Fruit fly (Drosophila melanogaster) whole organism, embryonic: ENCODE measurements around the gene CG17321.
A peak's percentile ranks its signal among the peaks of the same experiment; 100 is the strongest.

ENCODE experiments used
- ATbp ChIP-seq: fragments of 200-800 bp; sonication (Bioruptor generic); optimal IDR thresholded peaks from 2 replicates; lab custom pipeline; 2017; ENCODE audit warnings: missing biosample characterization, mild to moderate bottlenecking, missing genetic modification characterization, missing genetic modification reagents
- CG10321 ChIP-seq: fragments of 200-800 bp; sonication (Bioruptor generic); IDR thresholded peaks from 2 replicates; pipeline ENCODE4 v1.3.6; 2022; ENCODE audit warnings: missing biosample characterization, missing genetic modification characterization
- CG10959 ChIP-seq: fragments of 200-800 bp; sonication (Bioruptor generic); IDR thresholded peaks from 2 replicates; pipeline ENCODE4 v1.3.6; 2022; ENCODE audit warnings: missing biosample characterization, missing genetic modification characterization
- CG1233 ChIP-seq: fragments of 200-800 bp; sonication (Bioruptor generic); optimal IDR thresholded peaks from 4 replicates; lab custom pipeline; 2018; ENCODE audit warnings: missing biosample characterization, mild to moderate bottlenecking, missing genetic modification characterization
- CG14014 ChIP-seq: fragments of 200-800 bp; sonication (Bioruptor generic); IDR thresholded peaks from 2 replicates; pipeline ENCODE4 v1.3.6; 2022; ENCODE audit warnings: missing biosample characterization, missing genetic modification characterization
- CG14050 ChIP-seq: fragments of 200-800 bp; sonication (Bioruptor generic); IDR thresholded peaks from 3 replicates; pipeline ENCODE4 v1.3.6; 2022; ENCODE audit warnings: missing biosample characterization, missing genetic modification characterization
- CG14710 ChIP-seq: fragments of 200-800 bp; sonication (Bioruptor generic); optimal IDR thresholded peaks from 3 replicates; lab custom pipeline; 2019; ENCODE audit warnings: missing biosample characterization, mild to moderate bottlenecking, missing genetic modification characterization, moderate library complexity
- CG17612 ChIP-seq: fragments of 200-800 bp; sonication (Bioruptor generic); IDR thresholded peaks from 2 replicates; pipeline ENCODE4 v1.3.6; 2022; ENCODE audit warnings: missing biosample characterization, missing genetic modification characterization
- CG18262 ChIP-seq: fragments of 200-800 bp; optimal IDR thresholded peaks from 3 replicates; lab custom pipeline; 2019; ENCODE audit warnings: missing biosample characterization, mild to moderate bottlenecking, missing genetic modification characterization, moderate library complexity
- CG18599 ChIP-seq: fragments of 200-800 bp; sonication (Bioruptor generic); optimal IDR thresholded peaks from 3 replicates; lab custom pipeline; 2017; ENCODE audit warnings: missing biosample characterization, missing genetic modification characterization, mild to moderate bottlenecking, moderate library complexity, missing genetic modification reagents
- CG18764 ChIP-seq: fragments of 200-800 bp; sonication (Bioruptor generic); optimal IDR thresholded peaks from 3 replicates; lab custom pipeline; 2016; ENCODE audit warnings: missing biosample characterization, missing genetic modification characterization
- CG30020 ChIP-seq: fragments of 200-800 bp; optimal IDR thresholded peaks from 2 replicates; lab custom pipeline; 2019; ENCODE audit warnings: missing biosample characterization, mild to moderate bottlenecking, missing genetic modification characterization, moderate library complexity
- CG31441 ChIP-seq: fragments of 200-800 bp; sonication (Bioruptor generic); IDR thresholded peaks from 2 replicates; pipeline ENCODE4 v1.3.6; 2022; ENCODE audit warnings: missing biosample characterization, missing genetic modification characterization
- CG3163 ChIP-seq: fragments of 200-800 bp; sonication (Bioruptor generic); optimal IDR thresholded peaks from 3 replicates; lab custom pipeline; 2016; ENCODE audit warnings: missing biosample characterization, missing genetic modification characterization
- CG34224 ChIP-seq: fragments of 200-800 bp; sonication (Bioruptor generic); IDR thresholded peaks from 3 replicates; pipeline ENCODE4 v1.3.6; 2022; ENCODE audit warnings: missing biosample characterization, missing genetic modification characterization; ENCODE audit not compliant: partially characterized antibody
- CG34376 ChIP-seq: fragments of 200-800 bp; sonication (Bioruptor generic); optimal IDR thresholded peaks from 2 replicates; lab custom pipeline; 2018; ENCODE audit warnings: missing biosample characterization, mild to moderate bottlenecking, missing genetic modification characterization
- CG6175 ChIP-seq: fragments of 200-800 bp; sonication (Bioruptor generic); IDR thresholded peaks from 3 replicates; pipeline ENCODE4 v1.3.6; 2022; ENCODE audit warnings: missing biosample characterization, missing genetic modification characterization
- CG7271 ChIP-seq: fragments of 200-800 bp; sonication (Bioruptor generic); optimal IDR thresholded peaks from 2 replicates; lab custom pipeline; 2018; ENCODE audit warnings: missing biosample characterization, mild to moderate bottlenecking, missing genetic modification characterization, moderate library complexity
- CG8388 ChIP-seq: fragments of 200-800 bp; sonication (Bioruptor generic); optimal IDR thresholded peaks from 2 replicates; lab custom pipeline; 2019; ENCODE audit warnings: missing biosample characterization, mild to moderate bottlenecking, missing genetic modification characterization, moderate library complexity
- CG8765 ChIP-seq: fragments of 200-800 bp; sonication (Bioruptor generic); IDR thresholded peaks from 2 replicates; pipeline ENCODE4 v1.3.6; 2022; ENCODE audit warnings: missing biosample characterization, missing genetic modification characterization
- CG8924 ChIP-seq: fragments of 200-800 bp; optimal IDR thresholded peaks from 3 replicates; lab custom pipeline; 2019; ENCODE audit warnings: missing biosample characterization, mild to moderate bottlenecking, missing genetic modification characterization, moderate library complexity
- Fer1 ChIP-seq: fragments of 200-800 bp; sonication (Bioruptor generic); optimal IDR thresholded peaks from 2 replicates; lab custom pipeline; 2017; ENCODE audit warnings: missing biosample characterization, mild to moderate bottlenecking, missing genetic modification characterization
- Gug ChIP-seq: fragments of 200-800 bp; sonication (Bioruptor generic); IDR thresholded peaks from 4 replicates; pipeline ENCODE4 v1.3.6; 2022; ENCODE audit warnings: missing biosample characterization, missing genetic modification characterization
- HLHmδ ChIP-seq: fragments of 200-800 bp; sonication (Bioruptor generic); optimal IDR thresholded peaks from 2 replicates; lab custom pipeline; 2018; ENCODE audit warnings: missing biosample characterization, mild to moderate bottlenecking, missing genetic modification characterization, moderate library complexity
- Hmx ChIP-seq: fragments of 200-800 bp; sonication (Bioruptor generic); optimal IDR thresholded peaks from 2 replicates; lab custom pipeline; 2016; ENCODE audit warnings: missing biosample characterization, missing genetic modification characterization
- Jarid2 ChIP-seq: fragments of 200-800 bp; sonication (Bioruptor generic); optimal IDR thresholded peaks from 3 replicates; lab custom pipeline; 2017; ENCODE audit warnings: mild to moderate bottlenecking, missing biosample characterization, missing genetic modification reagents, missing genetic modification characterization
- Kr ChIP-seq: fragments of 200-800 bp; sonication (Bioruptor generic); optimal IDR thresholded peaks from 2 replicates; lab custom pipeline; 2017; ENCODE audit warnings: missing biosample characterization, mild to moderate bottlenecking, missing genetic modification characterization
- Mes4 ChIP-seq: fragments of 200-800 bp; sonication (Bioruptor generic); optimal IDR thresholded peaks from 2 replicates; lab custom pipeline; 2016; ENCODE audit warnings: missing biosample characterization, missing genetic modification characterization
- Mrtf ChIP-seq: fragments of 200-800 bp; sonication (Bioruptor generic); IDR thresholded peaks from 3 replicates; pipeline ENCODE4 v1.3.6; 2022; ENCODE audit warnings: missing biosample characterization, missing genetic modification characterization
- Nf-YA ChIP-seq: fragments of 200-800 bp; sonication (Bioruptor generic); IDR thresholded peaks from 2 replicates; pipeline ENCODE4 v1.3.6; 2022; ENCODE audit warnings: missing biosample characterization, missing genetic modification characterization
- ap ChIP-seq: fragments of 200-800 bp; sonication (Bioruptor generic); IDR thresholded peaks from 2 replicates; pipeline ENCODE4 v1.3.6; 2022; ENCODE audit warnings: missing biosample characterization, missing genetic modification characterization
- bowl ChIP-seq: fragments of 200-800 bp; sonication (Bioruptor generic); IDR thresholded peaks from 2 replicates; pipeline ENCODE4 v1.3.6; 2022; ENCODE audit warnings: missing biosample characterization, missing genetic modification characterization
- cato ChIP-seq: fragments of 200-800 bp; sonication (Bioruptor generic); optimal IDR thresholded peaks from 2 replicates; lab custom pipeline; 2016; ENCODE audit warnings: missing biosample characterization, missing genetic modification characterization, borderline replicate concordance
- chn ChIP-seq: fragments of 200-800 bp; sonication (Bioruptor generic); optimal IDR thresholded peaks from 2 replicates; lab custom pipeline; 2016; ENCODE audit warnings: missing biosample characterization, missing genetic modification characterization
- croc ChIP-seq: fragments of 200-800 bp; sonication (Bioruptor generic); conservative IDR thresholded peaks from 3 replicates; pipeline ENCODE4 v1.3.6; 2022; ENCODE audit warnings: missing biosample characterization, missing genetic modification characterization
- dmrt11E ChIP-seq: fragments of 200-800 bp; sonication (Bioruptor generic); optimal IDR thresholded peaks from 3 replicates; lab custom pipeline; 2018; ENCODE audit warnings: missing biosample characterization, mild to moderate bottlenecking, missing genetic modification characterization, moderate library complexity
- ewg ChIP-seq: fragments of 200-800 bp; sonication (Bioruptor generic); optimal IDR thresholded peaks from 3 replicates; lab custom pipeline; 2017; ENCODE audit warnings: mild to moderate bottlenecking, missing biosample characterization, missing genetic modification reagents, missing genetic modification characterization
- ham ChIP-seq: fragments of 200-800 bp; sonication (Bioruptor generic); IDR thresholded peaks from 2 replicates; pipeline ENCODE4 v1.3.6; 2022; ENCODE audit warnings: missing biosample characterization, missing genetic modification characterization
- nau ChIP-seq: fragments of 200-800 bp; sonication (Bioruptor generic); optimal IDR thresholded peaks from 3 replicates; lab custom pipeline; 2017; ENCODE audit warnings: missing biosample characterization, mild to moderate bottlenecking, missing genetic modification characterization, missing genetic modification reagents
- onecut ChIP-seq: fragments of 200-800 bp; sonication (Bioruptor generic); IDR thresholded peaks from 2 replicates; pipeline ENCODE4 v1.3.6; 2022; ENCODE audit warnings: missing biosample characterization, missing genetic modification characterization
- prd ChIP-seq, 3 experiments: fragments of >200 bp in 2 of 3; fragments of 200-800 bp in 1 of 3; sonication (Bioruptor generic) in 1 of 3; optimal IDR thresholded peaks in 2 of 3; IDR thresholded peaks in 1 of 3; 2 replicates in 2 of 3; 3 replicates in 1 of 3; pipeline versions ENCODE4 v1.3.6 to Lab custom; 2017 to 2022; ENCODE audit warnings: missing biosample characterization in 1 of 3, missing genetic modification characterization in 1 of 3
- pum ChIP-seq: fragments of 200-800 bp; sonication (Bioruptor generic); optimal IDR thresholded peaks from 2 replicates; lab custom pipeline; 2016; ENCODE audit warnings: missing biosample characterization, missing genetic modification characterization
- scrt ChIP-seq: fragments of 200-800 bp; sonication (Bioruptor generic); optimal IDR thresholded peaks from 2 replicates; lab custom pipeline; 2018; ENCODE audit warnings: missing biosample characterization, mild to moderate bottlenecking, missing genetic modification characterization, moderate library complexity
- sd ChIP-seq: fragments of 200-800 bp; sonication (Bioruptor generic); optimal IDR thresholded peaks from 3 replicates; lab custom pipeline; 2018; ENCODE audit warnings: missing biosample characterization, mild to moderate bottlenecking, missing genetic modification characterization, moderate library complexity
- stc ChIP-seq: fragments of 200-800 bp; sonication (Bioruptor generic); IDR thresholded peaks from 2 replicates; pipeline ENCODE4 v1.3.6; 2022; ENCODE audit warnings: missing biosample characterization, missing genetic modification characterization
- tx ChIP-seq: fragments of 200-800 bp; sonication (Bioruptor generic); optimal IDR thresholded peaks from 2 replicates; lab custom pipeline; 2016; ENCODE audit warnings: missing biosample characterization, missing genetic modification characterization
- usp ChIP-seq: fragments of >200 bp; optimal IDR thresholded peaks from 2 replicates; lab custom pipeline; 2017; ENCODE audit warnings: missing biosample characterization, missing genetic modification characterization
- vfl ChIP-seq: fragments of 200-800 bp; sonication (Bioruptor generic); optimal IDR thresholded peaks from 2 replicates; lab custom pipeline; 2016; ENCODE audit warnings: missing biosample characterization, missing genetic modification characterization

Gene CG17321

dm6 chr2L:18830587-18831528 lies 14.1 kb upstream of the CG17321 start, which contains the start of the genes CG17597 and ScpX (continued):
- TF ChIP-seq Gug (GFP tag; lab: Robert Waterston, UW), result peak; percentile 48; the same call in 3 of the 4 replicates
- TF ChIP-seq CG14014, result peak; percentile 53
- no peak for TF ChIP-seq Jarid2 (GFP tag; lab: Kevin White, UChicago)
- TF ChIP-seq usp, result no peak
- peak; percentile 14 for TF ChIP-seq HLHmδ
- TF ChIP-seq stc (GFP tag; lab: Robert Waterston, UW), result no peak
- no peak for TF ChIP-seq CG3163 (GFP tag; lab: Kevin White, UChicago)
- TF ChIP-seq CG18262 (tag; lab: Kevin White, UChicago), result peak; percentile 63
- TF ChIP-seq vfl (GFP tag; lab: Kevin White, UChicago), result peak; percentile 66
- peak; percentile 49 for TF ChIP-seq Fer1 (GFP tag; lab: Kevin White, UChicago)
- TF ChIP-seq CG14050 (GFP tag; lab: Robert Waterston, UW), result no peak
- TF ChIP-seq CG18764 (GFP tag; lab: Kevin White, UChicago), result peak; percentile 38
- TF ChIP-seq CG34224 (GFP tag; lab: Robert Waterston, UW), result peak; percentile 83
- TF ChIP-seq Mes4, result peak; percentile 11
- no peak for TF ChIP-seq CG6175 (GFP tag; lab: Robert Waterston, UW)
- TF ChIP-seq CG30020 (tag; lab: Kevin White, UChicago), result peak; percentile 75
- TF ChIP-seq ATbp, result no peak
- peak; percentile 60 for TF ChIP-seq CG31441 (GFP tag; lab: Robert Waterston, UW)
- TF ChIP-seq prd (optimal IDR thresholded peaks at IDR 0.05; lab: Kevin White, UChicago), result no peak
- peak; percentile 69; the same call in 2 of the 3 replicates for TF ChIP-seq prd (GFP tag; IDR thresholded peaks at IDR 0.05; lab: Robert Waterston, UW)
- TF ChIP-seq CG18599 (GFP tag; lab: Kevin White, UChicago), result peak; percentile 63
- TF ChIP-seq CG8765, result peak; percentile 29; the same call in 1 of the 2 replicates
- TF ChIP-seq tx (GFP tag; lab: Kevin White, UChicago), result peak; percentile 32
- no peak for TF ChIP-seq Nf-YA
- 0 out of 2 replicates have a peak, but pooled peaks have one; percentile 19 for TF ChIP-seq ap
- no peak for TF ChIP-seq Kr (GFP tag; lab: Kevin White, UChicago)
- TF ChIP-seq pum (GFP tag; lab: Kevin White, UChicago), result peak; percentile 59
- 0 out of 3 replicates have a peak, but pooled peaks have one; percentile 16 for TF ChIP-seq Mrtf (GFP tag; lab: Robert Waterston, UW)
- peak; percentile 56 for TF ChIP-seq CG8924
- peak; percentile 72 for TF ChIP-seq chn (GFP tag; lab: Kevin White, UChicago)
- peak; percentile 37; the same call in 1 of the 2 replicates for TF ChIP-seq onecut (GFP tag; lab: Robert Waterston, UW)
- TF ChIP-seq croc (GFP tag; lab: Robert Waterston, UW), result peak; percentile 16; the same call in 1 of the 3 replicates
- TF ChIP-seq CG7271 (tag; lab: Kevin White, UChicago), result no peak
- TF ChIP-seq bowl (GFP tag; lab: Robert Waterston, UW), result no peak
- TF ChIP-seq CG10321 (GFP tag; lab: Robert Waterston, UW), result 0 out of 2 replicates have a peak, but pooled peaks have one; percentile 28
- TF ChIP-seq scrt (GFP tag; lab: Kevin White, UChicago), result peak; percentile 90
- peak; percentile 15 for TF ChIP-seq cato (GFP tag; lab: Kevin White, UChicago)
- peak; percentile 58 for TF ChIP-seq dmrt11E (tag; lab: Kevin White, UChicago)
- TF ChIP-seq CG1233 (GFP tag; lab: Kevin White, UChicago), result peak; percentile 38
- peak; percentile 82 for TF ChIP-seq CG14710
- no peak for TF ChIP-seq sd (tag; lab: Kevin White, UChicago)
- peak; percentile 61 for TF ChIP-seq Hmx (GFP tag; lab: Kevin White, UChicago)
- TF ChIP-seq CG17612 (GFP tag; lab: Robert Waterston, UW), result no peak
- TF ChIP-seq nau (GFP tag; lab: Kevin White, UChicago), result no peak
- TF ChIP-seq CG8388, result peak; percentile 45
- TF ChIP-seq ewg (GFP tag; lab: Kevin White, UChicago), result peak; percentile 44
- TF ChIP-seq CG34376, result peak; percentile 27
- TF ChIP-seq CG10959 (GFP tag; lab: Robert Waterston, UW), result no peak; the same call in 1 of the 2 replicates
- TF ChIP-seq ham (GFP tag; lab: Robert Waterston, UW), result no peak
